Worm (Caenorhabditis elegans) whole organism, L2 larva: ENCODE results near the gene twk-43.

Experiments used
- C34F6.9 ChIP-seq: fragments of 150-350 bp; optimal IDR thresholded peaks from 2 replicates; lab custom pipeline; 2014; ENCODE audit warnings: missing biosample characterization, missing genetic modification characterization
- Y55F3AM.14 ChIP-seq: fragments of 200-800 bp; sonication (Bioruptor generic); optimal IDR thresholded peaks from 2 replicates; lab custom pipeline; 2018; ENCODE audit warnings: mild to moderate bottlenecking, missing genetic modification characterization, missing compliant biosample characterization
- ama-1 ChIP-seq: fragments of 150-350 bp; optimal IDR thresholded peaks from 2 replicates; lab custom pipeline; 2018; ENCODE audit warnings: inconsistent platforms
- ceh-16 ChIP-seq: fragments of 150-350 bp; optimal IDR thresholded peaks from 2 replicates; lab custom pipeline; 2014; ENCODE audit warnings: missing biosample characterization, missing genetic modification characterization
- nhr-237 ChIP-seq: fragments of 150-350 bp; optimal IDR thresholded peaks from 2 replicates; lab custom pipeline; 2014; ENCODE audit warnings: missing biosample characterization, missing genetic modification characterization
- snpc-4 ChIP-seq: fragments of 150-350 bp; optimal IDR thresholded peaks from 2 replicates; lab custom pipeline; 2014; ENCODE audit warnings: missing biosample characterization, missing genetic modification characterization
- unc-62 ChIP-seq: fragments of 150-350 bp; optimal IDR thresholded peaks from 2 replicates; lab custom pipeline; 2014; ENCODE audit warnings: missing biosample characterization, missing genetic modification reagents, missing genetic modification characterization
- ztf-11 ChIP-seq: sonication (generic microtip); optimal IDR thresholded peaks from 2 replicates; lab custom pipeline; 2017; ENCODE audit warnings: missing biosample characterization, missing genetic modification characterization

ce11 chrV:13335883-13336419 lies 10.1 kb upstream of the twk-43 start, which contains the start of gene C50B6.9:
- no peak for TF ChIP-seq ceh-16 (tag; lab: Kevin White, UChicago)
- no peak for TF ChIP-seq Y55F3AM.14 (GFP tag; lab: Kevin White, UChicago)
- no peak for TF ChIP-seq snpc-4
- no peak for TF ChIP-seq ama-1 (lab: Kevin White, UChicago)
- TF ChIP-seq ztf-11 = no peak
- TF ChIP-seq unc-62 (GFP tag; lab: Kevin White, UChicago) = no peak
- TF ChIP-seq C34F6.9 (tag; lab: Kevin White, UChicago) = no peak
- TF ChIP-seq nhr-237 (tag; lab: Kevin White, UChicago) = no peak
